Fruit fly (Drosophila melanogaster): ENCODE data around the gene Marcal1.

DNA sequence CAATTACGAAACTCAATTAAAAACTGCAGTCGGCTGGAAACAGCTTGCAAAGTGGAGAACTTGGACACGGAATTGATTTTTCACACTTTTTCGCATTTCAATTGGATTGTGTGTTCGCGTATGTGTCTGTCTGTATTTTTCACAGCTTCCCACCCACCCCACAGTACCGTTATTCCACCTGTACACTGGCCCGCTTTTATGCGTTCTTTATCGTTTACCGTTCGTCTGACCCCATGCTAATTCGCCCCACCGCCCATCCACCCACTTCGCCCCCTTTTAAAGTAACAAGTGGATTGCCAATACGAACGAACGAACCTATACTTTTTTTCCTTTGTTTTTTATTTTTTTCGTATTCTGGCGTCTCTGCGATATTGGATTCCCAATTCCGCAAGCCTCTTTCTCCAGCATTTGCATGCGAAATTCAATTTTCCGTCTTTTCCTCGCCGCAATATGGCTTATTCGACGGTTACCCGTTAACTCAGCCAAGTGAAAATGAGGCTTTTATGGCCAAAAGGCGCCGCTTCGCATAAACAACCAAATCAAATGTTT lies 26.9 kb downstream of the Marcal1 start:
- TF ChIP-seq CG8478 (optimal IDR thresholded peaks at IDR 0.05) (no peak), CTCF (optimal IDR thresholded peaks at IDR 0.05) (no peak)

All from S2 (cell line).